Fruit fly (Drosophila melanogaster): Measurements from ENCODE around the gene pigs.

Gene pigs

dm6 chrX:6601641-6602276 is 1.9 kb downstream of the pigs start:
- TF ChIP-seq Sin3A (optimal IDR thresholded peaks at IDR 0.05) (no peak), ttk (optimal IDR thresholded peaks at IDR 0.05) (no peak), Myc (optimal IDR thresholded peaks at IDR 0.05) (no peak), h (optimal IDR thresholded peaks at IDR 0.05) (no peak), insv (optimal IDR thresholded peaks at IDR 0.05) (no peak), psq (optimal IDR thresholded peaks at IDR 0.05) (no peak)

- TF ChIP-seq h (optimal IDR thresholded peaks at IDR 0.05) = no peak
- TF ChIP-seq psq (optimal IDR thresholded peaks at IDR 0.05) = no peak
- no peak for TF ChIP-seq insv (optimal IDR thresholded peaks at IDR 0.05)
- no peak for TF ChIP-seq ttk (optimal IDR thresholded peaks at IDR 0.05)
- no peak for TF ChIP-seq Sin3A (optimal IDR thresholded peaks at IDR 0.05)
- no peak for TF ChIP-seq Myc (optimal IDR thresholded peaks at IDR 0.05)
Measured at dm6 chrX:6604706-6605105, 4.8 kb downstream of the pigs start.

dm6 chrX:6611831-6612230 is 12.0 kb downstream of the pigs start:
- TF ChIP-seq insv (optimal IDR thresholded peaks at IDR 0.05) (no peak), psq (optimal IDR thresholded peaks at IDR 0.05) (no peak), ttk (optimal IDR thresholded peaks at IDR 0.05) (no peak), Sin3A (optimal IDR thresholded peaks at IDR 0.05) (no peak), h (optimal IDR thresholded peaks at IDR 0.05) (no peak), Myc (optimal IDR thresholded peaks at IDR 0.05) (no peak)

dm6 chrX:6612509-6612908 is 12.6 kb downstream of the pigs start:
- TF ChIP-seq ttk (optimal IDR thresholded peaks at IDR 0.05) (no peak), Myc (optimal IDR thresholded peaks at IDR 0.05) (no peak), insv (optimal IDR thresholded peaks at IDR 0.05) (no peak), Sin3A (optimal IDR thresholded peaks at IDR 0.05) (no peak), h (optimal IDR thresholded peaks at IDR 0.05) (no peak)

dm6 chrX:6613581-6613980 is 13.7 kb downstream of the pigs start:
- no peak for TF ChIP-seq ttk (optimal IDR thresholded peaks at IDR 0.05)
- TF ChIP-seq psq (optimal IDR thresholded peaks at IDR 0.05) = no peak
- TF ChIP-seq insv (optimal IDR thresholded peaks at IDR 0.05) = no peak
- TF ChIP-seq Myc (optimal IDR thresholded peaks at IDR 0.05) = no peak
- no peak for TF ChIP-seq h (optimal IDR thresholded peaks at IDR 0.05)
- no peak for TF ChIP-seq Sin3A (optimal IDR thresholded peaks at IDR 0.05)

- TF ChIP-seq Myc (optimal IDR thresholded peaks at IDR 0.05) (no peak), insv (optimal IDR thresholded peaks at IDR 0.05) (no peak), ttk (optimal IDR thresholded peaks at IDR 0.05) (no peak), h (optimal IDR thresholded peaks at IDR 0.05) (no peak), psq (optimal IDR thresholded peaks at IDR 0.05) (no peak)
Measured at dm6 chrX:6614266-6614665, 14.4 kb downstream of the pigs start.

dm6 chrX:6615476-6615875 is 15.6 kb downstream of the pigs start:
- no peak for TF ChIP-seq insv (optimal IDR thresholded peaks at IDR 0.05)

- TF ChIP-seq Myc (optimal IDR thresholded peaks at IDR 0.05) (no peak), psq (optimal IDR thresholded peaks at IDR 0.05) (no peak), Sin3A (optimal IDR thresholded peaks at IDR 0.05) (no peak), insv (optimal IDR thresholded peaks at IDR 0.05) (no peak), ttk (optimal IDR thresholded peaks at IDR 0.05) (no peak)
Measured at dm6 chrX:6616771-6617170, 16.9 kb downstream of the pigs start.

- TF ChIP-seq insv (optimal IDR thresholded peaks at IDR 0.05) (no peak), Myc (optimal IDR thresholded peaks at IDR 0.05) (no peak), ttk (optimal IDR thresholded peaks at IDR 0.05) (no peak), h (optimal IDR thresholded peaks at IDR 0.05) (no peak), Sin3A (optimal IDR thresholded peaks at IDR 0.05) (no peak), psq (optimal IDR thresholded peaks at IDR 0.05) (no peak)
Measured at dm6 chrX:6617372-6617771, 17.5 kb downstream of the pigs start.

dm6 chrX:6621566-6622006 is 21.7 kb downstream of the pigs start:
- no peak for TF ChIP-seq Myc (optimal IDR thresholded peaks at IDR 0.05)
- TF ChIP-seq h (optimal IDR thresholded peaks at IDR 0.05) = no peak
- TF ChIP-seq ttk (optimal IDR thresholded peaks at IDR 0.05) = no peak
- no peak for TF ChIP-seq Sin3A (optimal IDR thresholded peaks at IDR 0.05)

- TF ChIP-seq ttk (optimal IDR thresholded peaks at IDR 0.05) (no peak), insv (optimal IDR thresholded peaks at IDR 0.05) (no peak), psq (optimal IDR thresholded peaks at IDR 0.05) (no peak), Myc (optimal IDR thresholded peaks at IDR 0.05) (no peak), h (optimal IDR thresholded peaks at IDR 0.05) (no peak), Sin3A (optimal IDR thresholded peaks at IDR 0.05) (no peak)
Measured at dm6 chrX:6624006-6624745, 24.3 kb downstream of the pigs start.

- TF ChIP-seq h (optimal IDR thresholded peaks at IDR 0.05) (no peak), Myc (optimal IDR thresholded peaks at IDR 0.05) (no peak), Sin3A (optimal IDR thresholded peaks at IDR 0.05) (no peak)
Measured at dm6 chrX:6624977-6625591, 25.2 kb downstream of the pigs start.

- TF ChIP-seq Myc (optimal IDR thresholded peaks at IDR 0.05) = no peak
- no peak for TF ChIP-seq insv (optimal IDR thresholded peaks at IDR 0.05)
- TF ChIP-seq psq (optimal IDR thresholded peaks at IDR 0.05) = no peak
- TF ChIP-seq h (optimal IDR thresholded peaks at IDR 0.05) = no peak
- no peak for TF ChIP-seq ttk (optimal IDR thresholded peaks at IDR 0.05)
- TF ChIP-seq Sin3A (optimal IDR thresholded peaks at IDR 0.05) = no peak
Measured at dm6 chrX:6631885-6632284, 32.0 kb downstream of the pigs start.

Data from Kc167 (cell line).